Worm (Caenorhabditis elegans): ENCODE measurements around the gene grd-9.
A peak's percentile ranks its signal among the peaks of the same experiment; 100 is the strongest.

Gene grd-9

ce11 chrV:5846729-5847128 lies 48.4 kb upstream of the grd-9 start:
- TF ChIP-seq elt-1 (tag; optimal IDR thresholded peaks at IDR 0.05) (no peak), nhr-23 (tag; optimal IDR thresholded peaks at IDR 0.05) (peak; percentile 51), egl-5 (tag; optimal IDR thresholded peaks at IDR 0.05) (peak; percentile 7), elt-2 (tag; optimal IDR thresholded peaks at IDR 0.05) (no peak)

DNA sequence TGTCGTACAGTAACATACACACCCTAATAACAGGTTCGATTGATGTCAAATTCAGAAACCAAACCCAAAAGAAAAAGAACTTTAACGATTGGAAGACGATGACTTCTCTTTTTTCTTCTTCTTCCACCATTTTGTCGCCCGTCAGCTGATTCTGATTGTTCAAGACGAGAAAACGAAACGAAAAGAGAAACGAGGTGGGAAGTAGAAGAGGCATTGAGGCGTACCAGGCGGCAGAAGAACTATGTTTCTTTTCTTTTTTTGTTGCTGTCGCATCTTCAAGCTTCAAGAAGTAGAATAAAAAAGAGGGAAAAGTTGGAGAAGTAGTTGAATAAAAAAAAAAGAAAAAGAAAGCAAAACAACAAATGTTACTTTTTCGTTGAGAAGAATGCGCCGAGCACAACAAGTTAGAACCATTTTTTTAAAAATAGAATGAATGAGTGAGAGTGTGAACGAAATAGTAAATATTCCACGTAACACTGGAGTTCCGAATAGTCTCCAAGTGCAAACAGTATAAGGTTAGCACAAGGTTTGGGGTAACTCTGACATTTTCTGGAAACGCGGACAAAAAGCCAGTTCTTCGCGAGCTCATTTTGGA lies 47.0 kb upstream of the grd-9 start:
- TF ChIP-seq fkh-10 (GFP tag; optimal IDR thresholded peaks at IDR 0.05) = peak; percentile 44
- TF ChIP-seq ama-1 (optimal IDR thresholded peaks at IDR 0.05) = no peak
- peak; percentile 4 for TF ChIP-seq nfya-1 (tag; optimal IDR thresholded peaks at IDR 0.05; ENCODE audit: insufficient read depth)
- TF ChIP-seq lin-15B (tag; optimal IDR thresholded peaks at IDR 0.05) = no peak
- TF ChIP-seq lsy-12 (tag; optimal IDR thresholded peaks at IDR 0.05) = no peak
- peak; percentile 7 for TF ChIP-seq pha-4 (tag; optimal IDR thresholded peaks at IDR 0.05)
- TF ChIP-seq zag-1 (tag; optimal IDR thresholded peaks at IDR 0.05) = no peak
- TF ChIP-seq mml-1 (tag; optimal IDR thresholded peaks at IDR 0.05) = no peak

DNA sequence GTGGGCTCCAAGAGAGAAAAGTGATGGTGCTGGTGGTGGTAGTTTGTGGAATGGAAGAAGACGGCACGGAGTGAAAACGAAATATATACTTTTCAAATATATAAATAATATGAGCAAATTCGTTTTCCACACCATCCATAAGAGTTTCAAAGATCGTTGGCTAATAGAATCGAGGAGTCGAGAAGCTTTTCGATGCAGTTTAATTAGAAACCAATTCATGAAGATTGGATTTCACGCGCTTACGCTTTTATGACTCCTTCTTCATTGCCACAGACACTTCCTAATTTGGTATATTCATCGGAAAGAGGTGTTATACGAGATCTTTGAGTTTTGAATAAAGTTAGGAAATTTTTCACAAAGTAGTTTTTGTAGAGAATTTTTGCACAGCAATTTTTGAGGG lies 44.5 kb upstream of the grd-9 start:
- TF ChIP-seq R02D3.7 (tag; optimal IDR thresholded peaks at IDR 0.05) (no peak), nhr-67 (tag; optimal IDR thresholded peaks at IDR 0.05) (no peak), ceh-9 (tag; optimal IDR thresholded peaks at IDR 0.05) (no peak), jun-1 (tag; optimal IDR thresholded peaks at IDR 0.05) (no peak), fkh-2 (tag; optimal IDR thresholded peaks at IDR 0.05) (no peak), daf-12 (tag; optimal IDR thresholded peaks at IDR 0.05) (no peak), nhr-11 (tag; optimal IDR thresholded peaks at IDR 0.05) (no peak)

DNA sequence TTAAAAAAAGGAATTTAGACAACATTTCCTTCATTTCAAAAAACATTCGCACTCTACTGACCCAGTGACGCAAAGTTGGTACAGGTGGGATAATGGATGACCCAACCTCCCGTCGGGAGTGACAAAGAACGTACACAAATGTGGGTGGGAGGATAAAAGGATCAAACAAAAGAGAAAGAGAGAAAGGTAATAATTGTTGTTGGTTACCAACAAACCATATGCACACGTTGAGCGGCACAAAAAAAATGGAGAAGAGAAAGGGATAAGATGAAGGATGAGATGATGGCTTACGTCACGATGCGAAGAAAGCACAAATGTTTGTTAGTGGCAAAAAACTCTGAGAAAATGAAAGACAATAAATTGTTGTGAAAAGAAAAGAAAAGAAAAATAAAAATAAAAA lies 43.5 kb upstream of the grd-9 start:
- TF ChIP-seq ztf-4 (tag; optimal IDR thresholded peaks at IDR 0.05) = no peak
- peak; percentile 32 for TF ChIP-seq lin-39 (tag; optimal IDR thresholded peaks at IDR 0.05)
- TF ChIP-seq pqm-1 (tag; optimal IDR thresholded peaks at IDR 0.05) = no peak
- peak; percentile 60 for TF ChIP-seq pha-4 (tag; optimal IDR thresholded peaks at IDR 0.05)
- TF ChIP-seq unc-39 (tag; optimal IDR thresholded peaks at IDR 0.05) = no peak

- TF ChIP-seq ceh-16 (tag; optimal IDR thresholded peaks at IDR 0.05) = no peak
- no peak for TF ChIP-seq nhr-28 (tag; optimal IDR thresholded peaks at IDR 0.05)
These were observed 43.0 kb upstream of the grd-9 start for ce11 chrV:5852084-5852483.

DNA sequence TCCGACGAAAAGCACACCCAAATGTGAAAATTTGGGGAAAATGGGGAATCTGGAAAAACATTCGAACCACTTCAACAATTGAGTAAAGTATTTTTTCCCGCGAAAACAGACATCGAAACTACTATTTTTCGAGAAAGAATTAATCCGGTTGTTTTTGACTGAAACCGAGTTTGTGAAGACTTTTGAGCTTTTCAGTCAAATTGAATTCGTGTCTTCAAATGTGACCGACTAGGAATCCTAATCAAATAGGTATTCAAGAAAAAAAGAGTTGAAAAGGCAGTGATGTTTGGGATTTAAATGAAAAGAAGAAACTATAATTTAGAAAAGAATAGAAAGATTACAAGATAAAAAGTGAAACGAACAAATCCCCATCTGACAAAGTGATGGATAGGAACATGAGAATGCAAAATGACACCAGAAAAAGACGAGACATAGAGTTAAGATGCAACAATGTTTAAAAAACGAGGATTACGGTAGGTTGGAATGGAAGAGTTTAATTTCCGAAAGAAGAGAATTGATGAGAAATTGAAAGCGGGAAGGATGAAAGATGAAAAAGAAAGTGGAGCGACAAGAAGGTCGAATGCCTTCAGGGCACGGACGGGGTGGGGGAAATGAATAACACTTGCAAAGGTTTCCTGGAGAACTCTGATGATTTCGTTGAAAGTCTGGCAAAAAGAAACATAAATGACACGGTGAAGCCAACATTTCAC lies 32.5 kb upstream of the grd-9 start, which contains the start of gene F26F12.8:
Gene F26F12.8, minus strand, starts transcription at position 51 of the 710 bp plus-strand sequence.
- TF ChIP-seq ztf-4 (tag; optimal IDR thresholded peaks at IDR 0.05) = no peak
- peak; percentile 58 for TF ChIP-seq elt-1 (tag; optimal IDR thresholded peaks at IDR 0.05)
- no peak for TF ChIP-seq ceh-16 (tag; optimal IDR thresholded peaks at IDR 0.05)
- no peak for TF ChIP-seq pha-4 (tag; optimal IDR thresholded peaks at IDR 0.05)
- TF ChIP-seq lin-15B (tag; optimal IDR thresholded peaks at IDR 0.05) = no peak

DNA sequence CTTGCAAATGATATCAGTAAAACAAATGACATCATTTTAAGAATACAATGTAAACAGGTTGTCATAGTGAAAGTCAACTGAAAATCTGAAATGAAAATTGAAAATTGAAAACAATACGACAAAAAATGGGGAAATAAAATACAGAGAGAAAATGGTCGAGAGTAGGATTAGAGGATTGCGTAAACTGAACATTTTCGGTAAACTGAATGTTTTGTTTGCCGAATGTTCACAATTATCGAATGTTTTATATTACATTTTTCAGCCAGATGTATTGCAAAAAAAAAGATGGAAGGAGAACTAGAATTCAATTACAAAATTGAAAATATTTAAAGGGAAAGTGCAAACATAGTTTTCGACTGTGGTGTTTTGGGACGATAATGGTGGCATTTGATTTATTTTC lies 30.0 kb upstream of the grd-9 start, which contains the start of gene F26F12.5:
Gene F26F12.5, minus strand, starts transcription at position 101 of the 400 bp plus-strand sequence.
- no peak for TF ChIP-seq nhr-67 (tag; optimal IDR thresholded peaks at IDR 0.05)
- no peak for TF ChIP-seq zag-1 (tag; optimal IDR thresholded peaks at IDR 0.05)
- TF ChIP-seq eor-1 (tag; optimal IDR thresholded peaks at IDR 0.05) = no peak
- TF ChIP-seq egl-5 (tag; optimal IDR thresholded peaks at IDR 0.05) = no peak
- no peak for TF ChIP-seq lin-39 (tag; optimal IDR thresholded peaks at IDR 0.05)
- TF ChIP-seq aly-2 (tag; optimal IDR thresholded peaks at IDR 0.05) = no peak
- TF ChIP-seq lin-15B (tag; optimal IDR thresholded peaks at IDR 0.05) = no peak
- no peak for TF ChIP-seq mml-1 (tag; optimal IDR thresholded peaks at IDR 0.05)
- no peak for TF ChIP-seq jun-1 (tag; optimal IDR thresholded peaks at IDR 0.05)
- no peak for TF ChIP-seq ceh-16 (tag; optimal IDR thresholded peaks at IDR 0.05)
- TF ChIP-seq unc-39 (tag; optimal IDR thresholded peaks at IDR 0.05) = no peak
- TF ChIP-seq ceh-9 (tag; optimal IDR thresholded peaks at IDR 0.05) = no peak
- no peak for TF ChIP-seq ceh-82 (tag; optimal IDR thresholded peaks at IDR 0.05)
- no peak for TF ChIP-seq mdl-1 (tag; optimal IDR thresholded peaks at IDR 0.05)
- TF ChIP-seq fkh-10 (GFP tag; optimal IDR thresholded peaks at IDR 0.05) = no peak
- no peak for TF ChIP-seq lsy-12 (tag; optimal IDR thresholded peaks at IDR 0.05)
- TF ChIP-seq ztf-11 (tag; optimal IDR thresholded peaks at IDR 0.05) = no peak
- TF ChIP-seq nhr-11 (tag; optimal IDR thresholded peaks at IDR 0.05) = no peak
- no peak for TF ChIP-seq unc-62 (GFP tag; optimal IDR thresholded peaks at IDR 0.05)
- no peak for TF ChIP-seq sea-2 (GFP tag; optimal IDR thresholded peaks at IDR 0.05)
